Worm (Caenorhabditis elegans) whole organism, L4 larva: ENCODE results near the gene T19B10.5.

Source experiments
- fkh-10 ChIP-seq: fragments of 150-350 bp; optimal IDR thresholded peaks from 2 replicates; lab custom pipeline; 2014; ENCODE audit warnings: missing biosample characterization, missing genetic modification reagents, missing genetic modification characterization
- hlh-30 ChIP-seq: sonication (generic microtip); optimal IDR thresholded peaks from 2 replicates; lab custom pipeline; 2017; ENCODE audit warnings: antibody characterized with exemption, mild to moderate bottlenecking, missing genetic modification characterization, missing compliant biosample characterization; ENCODE audit not compliant: insufficient read depth
- lin-13 ChIP-seq: fragments of 150-350 bp; optimal IDR thresholded peaks from 2 replicates; lab custom pipeline; 2014; ENCODE audit warnings: missing biosample characterization, missing genetic modification reagents, missing genetic modification characterization
- lin-15B ChIP-seq: fragments of 150-350 bp; sonication (generic microtip); optimal IDR thresholded peaks from 3 replicates; lab custom pipeline; 2014; ENCODE audit warnings: missing biosample characterization, missing genetic modification characterization
- nhr-11 ChIP-seq: fragments of 150-350 bp; optimal IDR thresholded peaks from 2 replicates; lab custom pipeline; 2014; ENCODE audit warnings: missing biosample characterization, missing genetic modification characterization
- nhr-237 ChIP-seq: sonication (generic microtip); optimal IDR thresholded peaks from 2 replicates; lab custom pipeline; 2017; ENCODE audit warnings: missing biosample characterization, missing genetic modification characterization
- nhr-76 ChIP-seq: fragments of 150-350 bp; optimal IDR thresholded peaks from 2 replicates; lab custom pipeline; 2014; ENCODE audit warnings: missing biosample characterization, missing genetic modification characterization
- zag-1 ChIP-seq: fragments of 150-350 bp; optimal IDR thresholded peaks from 2 replicates; lab custom pipeline; 2014; ENCODE audit warnings: missing biosample characterization, missing genetic modification characterization
- ztf-11 ChIP-seq: fragments of 150-350 bp; optimal IDR thresholded peaks from 2 replicates; lab custom pipeline; 2014; ENCODE audit warnings: missing biosample characterization, missing genetic modification characterization

- TF ChIP-seq nhr-11 (tag; lab: Kevin White, UChicago) (no peak), ztf-11 (tag; lab: Kevin White, UChicago) (no peak), fkh-10 (no peak), zag-1 (tag; lab: Kevin White, UChicago) (no peak), lin-15B (tag; lab: Kevin White, UChicago) (no peak), hlh-30 (no peak), nhr-237 (no peak), nhr-76 (tag; lab: Kevin White, UChicago) (no peak), lin-13 (GFP tag; lab: Kevin White, UChicago) (no peak)
These were observed 30.0 kb upstream of the T19B10.5 start for ce11 chrV:11204452-11204851.
